Worm (Caenorhabditis elegans) whole organism, L1 larva: Measurements from ENCODE around the gene F59F5.4.

Experiments used
- egl-27 ChIP-seq, 2 experiments: fragments of 150-350 bp in 1 of 2; sonication (generic microtip); optimal IDR thresholded peaks; 3 replicates each; lab custom pipeline; 2017 to 2018; ENCODE audit warnings: missing biosample characterization in 2 of 2, missing genetic modification characterization in 2 of 2, missing genetic modification reagents in 2 of 2
- elt-3 ChIP-seq, 6 experiments: fragments of 150-350 bp in 1 of 6; sonication (generic microtip); optimal IDR thresholded peaks; 2 replicates each; lab custom pipeline; 2017 to 2018; ENCODE audit warnings: missing biosample characterization in 6 of 6, missing genetic modification characterization in 6 of 6, inconsistent platforms in 1 of 6
- irx-1 ChIP-seq: sonication (generic microtip); optimal IDR thresholded peaks from 2 replicates; lab custom pipeline; 2016; ENCODE audit warnings: missing genetic modification characterization, missing compliant biosample characterization
- lin-14 ChIP-seq: fragments of 200-800 bp; sonication (Bioruptor generic); optimal IDR thresholded peaks from 2 replicates; lab custom pipeline; 2018; ENCODE audit warnings: mild to moderate bottlenecking, missing genetic modification characterization, moderate library complexity, missing compliant biosample characterization
- nhr-12 ChIP-seq: sonication (generic microtip); optimal IDR thresholded peaks from 2 replicates; lab custom pipeline; 2017; ENCODE audit warnings: missing biosample characterization, missing genetic modification characterization
- nhr-237 ChIP-seq: fragments of 150-350 bp; optimal IDR thresholded peaks from 2 replicates; lab custom pipeline; 2014; ENCODE audit warnings: missing biosample characterization, missing genetic modification characterization
- nhr-28 ChIP-seq: fragments of 150-350 bp; optimal IDR thresholded peaks from 2 replicates; lab custom pipeline; 2014; ENCODE audit warnings: missing biosample characterization, missing genetic modification characterization
- nhr-76 ChIP-seq: sonication (generic microtip); optimal IDR thresholded peaks from 2 replicates; lab custom pipeline; 2017; ENCODE audit warnings: missing biosample characterization, missing genetic modification characterization
- nhr-90 ChIP-seq: sonication (generic microtip); optimal IDR thresholded peaks from 2 replicates; lab custom pipeline; 2016; ENCODE audit warnings: mild to moderate bottlenecking, missing genetic modification characterization, missing compliant biosample characterization; ENCODE audit not compliant: poor library complexity
- pqm-1 ChIP-seq: sonication (generic microtip); optimal IDR thresholded peaks from 3 replicates; lab custom pipeline; 2017; ENCODE audit warnings: missing biosample characterization, missing genetic modification characterization
- rnt-1 ChIP-seq: sonication (generic microtip); optimal IDR thresholded peaks from 2 replicates; lab custom pipeline; 2016; ENCODE audit warnings: mild to moderate bottlenecking, missing genetic modification characterization, moderate library complexity, missing compliant biosample characterization
- unc-62 ChIP-seq: fragments of 150-350 bp; optimal IDR thresholded peaks from 2 replicates; lab custom pipeline; 2014; ENCODE audit warnings: missing biosample characterization, missing genetic modification reagents, missing genetic modification characterization
- ztf-11 ChIP-seq, 2 experiments: sonication (generic microtip); optimal IDR thresholded peaks; 2 replicates each; lab custom pipeline; 2016 to 2017; ENCODE audit warnings: missing genetic modification characterization in 2 of 2, missing biosample characterization in 1 of 2, missing compliant biosample characterization in 1 of 2

- TF ChIP-seq nhr-12 (tag; lab: Kevin White, UChicago) = no peak
- TF ChIP-seq unc-62 (GFP tag; lab: Kevin White, UChicago) = no peak
- TF ChIP-seq pqm-1 (tag; lab: Kevin White, UChicago) = no peak
- no peak for TF ChIP-seq nhr-76 (tag; lab: Kevin White, UChicago)
- TF ChIP-seq lin-14 = no peak
- TF ChIP-seq nhr-90 = no peak
- TF ChIP-seq elt-3 (tag; optimal IDR thresholded peaks at IDR 0.05; lab: Kevin White, UChicago) = no peak
- TF ChIP-seq rnt-1 = no peak
- TF ChIP-seq nhr-28 = no peak
- TF ChIP-seq egl-27 (tag; optimal IDR thresholded peaks at IDR 0.05; lab: Kevin White, UChicago) = no peak
- no peak for TF ChIP-seq ztf-11 (tag; optimal IDR thresholded peaks at IDR 0.05; lab: Kevin White, UChicago)
- no peak for TF ChIP-seq nhr-237 (tag; lab: Kevin White, UChicago)
- TF ChIP-seq irx-1 (tag; lab: Kevin White, UChicago) = no peak
These were observed 14.0 kb downstream of the F59F5.4 start for ce11 chrX:10556764-10557163.
